Fruit fly (Drosophila melanogaster) whole organism, embryonic: Measurements from ENCODE around the gene sphe.

ENCODE experiments used
- Antp ChIP-seq: fragments of 200-800 bp; sonication (Bioruptor generic); optimal IDR thresholded peaks from 3 replicates; lab custom pipeline; 2016; ENCODE audit warnings: missing biosample characterization, missing genetic modification characterization
- Asciz ChIP-seq: fragments of 200-800 bp; sonication (Bioruptor generic); optimal IDR thresholded peaks from 2 replicates; lab custom pipeline; 2017; ENCODE audit warnings: missing biosample characterization, mild to moderate bottlenecking, missing genetic modification characterization, missing genetic modification reagents
- Awh ChIP-seq: fragments of 200-800 bp; sonication (Bioruptor generic); IDR thresholded peaks from 2 replicates; pipeline ENCODE4, ENCODE4 v1.3.6; 2022; ENCODE audit warnings: missing biosample characterization, missing genetic modification characterization
- B-H1 ChIP-seq: fragments of 200-800 bp; sonication (Bioruptor generic); IDR thresholded peaks from 3 replicates; pipeline ENCODE4 v1.3.6; 2022; ENCODE audit warnings: missing biosample characterization, missing genetic modification characterization
- CG10654 ChIP-seq: fragments of 200-800 bp; sonication (Bioruptor generic); optimal IDR thresholded peaks from 2 replicates; lab custom pipeline; 2016; ENCODE audit warnings: missing biosample characterization, missing genetic modification characterization
- CG11560 ChIP-seq: fragments of 200-800 bp; sonication (Bioruptor generic); IDR thresholded peaks from 3 replicates; pipeline ENCODE4 v1.3.6; 2022; ENCODE audit warnings: missing biosample characterization, missing genetic modification characterization
- CG11723 ChIP-seq: fragments of 200-800 bp; sonication (Bioruptor generic); optimal IDR thresholded peaks from 2 replicates; lab custom pipeline; 2017; ENCODE audit warnings: missing biosample characterization, mild to moderate bottlenecking, missing genetic modification characterization
- CG12236 ChIP-seq: fragments of 200-800 bp; sonication (Bioruptor generic); optimal IDR thresholded peaks from 2 replicates; lab custom pipeline; 2016; ENCODE audit warnings: missing biosample characterization, missing genetic modification characterization
- CG12659 ChIP-seq: fragments of 200-800 bp; sonication (Bioruptor generic); optimal IDR thresholded peaks from 3 replicates; lab custom pipeline; 2017; ENCODE audit warnings: mild to moderate bottlenecking, missing biosample characterization, missing genetic modification reagents, missing genetic modification characterization
- CG12942 ChIP-seq: fragments of 200-800 bp; sonication (Bioruptor generic); optimal IDR thresholded peaks from 3 replicates; lab custom pipeline; 2016; ENCODE audit warnings: missing biosample characterization, missing genetic modification characterization
- CG13123 ChIP-seq: fragments of 200-800 bp; sonication (Bioruptor generic); optimal IDR thresholded peaks from 2 replicates; lab custom pipeline; 2016; ENCODE audit warnings: missing biosample characterization, missing genetic modification characterization
- CG13424 ChIP-seq: fragments of 200-800 bp; sonication (Bioruptor generic); optimal IDR thresholded peaks from 2 replicates; lab custom pipeline; 2019; ENCODE audit warnings: missing biosample characterization, mild to moderate bottlenecking, missing genetic modification characterization, moderate library complexity
- CG17186 ChIP-seq: fragments of 200-800 bp; sonication (Bioruptor generic); optimal IDR thresholded peaks from 3 replicates; lab custom pipeline; 2017; ENCODE audit warnings: missing biosample characterization, missing genetic modification reagents, missing genetic modification characterization
- CG2889 ChIP-seq: fragments of 200-800 bp; sonication (Bioruptor generic); IDR thresholded peaks from 3 replicates; pipeline ENCODE4 v1.3.6; 2022; ENCODE audit warnings: missing biosample characterization, missing genetic modification characterization
- CG33213 ChIP-seq: fragments of 200-800 bp; sonication (Bioruptor generic); optimal IDR thresholded peaks from 3 replicates; lab custom pipeline; 2016; ENCODE audit warnings: missing biosample characterization, missing genetic modification characterization
- CG3407 ChIP-seq: fragments of 200-800 bp; sonication (Bioruptor generic); optimal IDR thresholded peaks from 2 replicates; lab custom pipeline; 2018; ENCODE audit warnings: missing biosample characterization, mild to moderate bottlenecking, missing genetic modification characterization
- CG5180 ChIP-seq: fragments of 200-800 bp; sonication (Bioruptor generic); optimal IDR thresholded peaks from 3 replicates; lab custom pipeline; 2017; ENCODE audit warnings: missing biosample characterization, missing genetic modification characterization, mild to moderate bottlenecking, moderate library complexity, missing genetic modification reagents
- CG6654 ChIP-seq: fragments of 200-800 bp; sonication (Bioruptor generic); optimal IDR thresholded peaks from 2 replicates; lab custom pipeline; 2017; ENCODE audit warnings: missing biosample characterization, mild to moderate bottlenecking, missing genetic modification characterization
- CG6854 ChIP-seq: fragments of 200-800 bp; sonication (Bioruptor generic); optimal IDR thresholded peaks from 3 replicates; lab custom pipeline; 2017; ENCODE audit warnings: missing biosample characterization, mild to moderate bottlenecking, missing genetic modification characterization
- CG7357 ChIP-seq: fragments of 200-800 bp; sonication (Bioruptor generic); IDR thresholded peaks from 3 replicates; pipeline ENCODE4 v1.3.6; 2022; ENCODE audit warnings: missing biosample characterization, missing genetic modification characterization
- CG7786 ChIP-seq: fragments of 200-800 bp; sonication (Bioruptor generic); optimal IDR thresholded peaks from 2 replicates; lab custom pipeline; 2016; ENCODE audit warnings: missing biosample characterization, missing genetic modification characterization
- CG7839 ChIP-seq: fragments of 200-800 bp; sonication (Bioruptor generic); optimal IDR thresholded peaks from 3 replicates; lab custom pipeline; 2018; ENCODE audit warnings: missing biosample characterization, mild to moderate bottlenecking, missing genetic modification characterization, moderate library complexity
- CG8388 ChIP-seq: fragments of 200-800 bp; sonication (Bioruptor generic); optimal IDR thresholded peaks from 2 replicates; lab custom pipeline; 2019; ENCODE audit warnings: missing biosample characterization, mild to moderate bottlenecking, missing genetic modification characterization, moderate library complexity
- CG8924 ChIP-seq: fragments of 200-800 bp; optimal IDR thresholded peaks from 3 replicates; lab custom pipeline; 2019; ENCODE audit warnings: missing biosample characterization, mild to moderate bottlenecking, missing genetic modification characterization, moderate library complexity
- CG9932 ChIP-seq: fragments of 200-800 bp; sonication (Bioruptor generic); IDR thresholded peaks from 2 replicates; pipeline ENCODE4 v1.3.6; 2022; ENCODE audit warnings: missing biosample characterization, missing genetic modification characterization
- D ChIP-seq, 2 experiments: fragments of 200-800 bp in 1 of 2; fragments of >200 bp in 1 of 2; sonication (Bioruptor generic) in 1 of 2; optimal IDR thresholded peaks; 2 replicates in 1 of 2; 3 replicates in 1 of 2; lab custom pipeline; 2017; ENCODE audit warnings: mild to moderate bottlenecking in 1 of 2, missing biosample characterization in 1 of 2, missing genetic modification characterization in 1 of 2, missing genetic modification reagents in 1 of 2
- H2.0 ChIP-seq: fragments of 200-800 bp; sonication (Bioruptor generic); IDR thresholded peaks from 2 replicates; pipeline ENCODE4 v1.3.6; 2022; ENCODE audit warnings: missing biosample characterization, missing genetic modification characterization
- HLHmδ ChIP-seq: fragments of 200-800 bp; sonication (Bioruptor generic); optimal IDR thresholded peaks from 2 replicates; lab custom pipeline; 2018; ENCODE audit warnings: missing biosample characterization, mild to moderate bottlenecking, missing genetic modification characterization, moderate library complexity
- MESR4 ChIP-seq: fragments of 200-800 bp; sonication (Bioruptor generic); optimal IDR thresholded peaks from 2 replicates; lab custom pipeline; 2018; ENCODE audit warnings: missing biosample characterization, mild to moderate bottlenecking, missing genetic modification characterization, moderate library complexity
- NK7.1 ChIP-seq: fragments of 200-800 bp; sonication (Bioruptor generic); optimal IDR thresholded peaks from 3 replicates; lab custom pipeline; 2016; ENCODE audit warnings: missing biosample characterization, missing genetic modification characterization
- Nf-YA ChIP-seq: fragments of 200-800 bp; sonication (Bioruptor generic); IDR thresholded peaks from 2 replicates; pipeline ENCODE4 v1.3.6; 2022; ENCODE audit warnings: missing biosample characterization, missing genetic modification characterization
- TFAM ChIP-seq: fragments of 200-800 bp; sonication (Bioruptor generic); optimal IDR thresholded peaks from 2 replicates; lab custom pipeline; 2017; ENCODE audit warnings: missing biosample characterization, missing genetic modification characterization, inconsistent platforms
- aop ChIP-seq: fragments of 200-800 bp; sonication (Bioruptor generic); IDR thresholded peaks from 2 replicates; pipeline ENCODE4 v1.3.6; 2022; ENCODE audit warnings: missing biosample characterization, missing genetic modification characterization
- btn ChIP-seq: fragments of 200-800 bp; sonication (Bioruptor generic); optimal IDR thresholded peaks from 2 replicates; lab custom pipeline; 2016; ENCODE audit warnings: missing biosample characterization, missing genetic modification characterization
- crol ChIP-seq: fragments of 200-800 bp; sonication (Bioruptor generic); IDR thresholded peaks from 2 replicates; pipeline ENCODE4 v1.3.6; 2022; ENCODE audit warnings: missing biosample characterization, missing genetic modification characterization
- gfzf ChIP-seq: fragments of 200-800 bp; sonication (Bioruptor generic); optimal IDR thresholded peaks from 2 replicates; lab custom pipeline; 2016; ENCODE audit warnings: missing biosample characterization, mild to moderate bottlenecking, missing genetic modification characterization, moderate library complexity
- gt ChIP-seq: fragments of 200-800 bp; sonication (Bioruptor generic); IDR thresholded peaks from 2 replicates; pipeline ENCODE4 v1.3.6; 2022; ENCODE audit warnings: missing biosample characterization, missing genetic modification characterization
- ham ChIP-seq: fragments of 200-800 bp; sonication (Bioruptor generic); IDR thresholded peaks from 2 replicates; pipeline ENCODE4 v1.3.6; 2022; ENCODE audit warnings: missing biosample characterization, missing genetic modification characterization
- hbn ChIP-seq: fragments of 200-800 bp; sonication (Bioruptor generic); IDR thresholded peaks from 2 replicates; pipeline ENCODE4 v1.3.6; 2022; ENCODE audit warnings: missing biosample characterization, missing genetic modification characterization; ENCODE audit not compliant: partially characterized antibody
- lmd ChIP-seq: fragments of 200-800 bp; sonication (Bioruptor generic); IDR thresholded peaks from 2 replicates; pipeline ENCODE4 v1.3.6; 2022; ENCODE audit warnings: missing biosample characterization, missing genetic modification characterization
- lov ChIP-seq, 2 experiments: fragments of 200-800 bp in 1 of 2; fragments of >200 bp in 1 of 2; sonication (Bioruptor generic) in 1 of 2; IDR thresholded peaks in 1 of 2; optimal IDR thresholded peaks in 1 of 2; 2 replicates in 1 of 2; 3 replicates in 1 of 2; pipeline versions ENCODE4 v1.3.6 to Lab custom; 2017 to 2022; ENCODE audit warnings: missing biosample characterization in 1 of 2, missing genetic modification characterization in 1 of 2
- maf-S ChIP-seq: fragments of 200-800 bp; sonication (Bioruptor generic); optimal IDR thresholded peaks from 2 replicates; lab custom pipeline; 2016; ENCODE audit warnings: missing biosample characterization, missing genetic modification characterization
- nerfin-1 ChIP-seq: fragments of 200-800 bp; sonication (Bioruptor generic); optimal IDR thresholded peaks from 3 replicates; lab custom pipeline; 2019; ENCODE audit warnings: missing biosample characterization, mild to moderate bottlenecking, missing genetic modification characterization, moderate library complexity
- nerfin-2 ChIP-seq: fragments of 200-800 bp; sonication (Bioruptor generic); IDR thresholded peaks from 2 replicates; pipeline ENCODE4 v1.3.6; 2022; ENCODE audit warnings: missing biosample characterization, missing genetic modification characterization; ENCODE audit not compliant: partially characterized antibody
- peb ChIP-seq: fragments of 200-800 bp; sonication (Bioruptor generic); IDR thresholded peaks from 2 replicates; pipeline ENCODE4 v1.3.6; 2022; ENCODE audit warnings: missing biosample characterization, missing genetic modification characterization
- sc ChIP-seq, 3 experiments: fragments of >200 bp in 2 of 3; fragments of 200-800 bp in 1 of 3; sonication (Bioruptor generic) in 1 of 3; optimal IDR thresholded peaks; 2 replicates in 2 of 3; 3 replicates in 1 of 3; lab custom pipeline; 2017; ENCODE audit warnings: mild to moderate bottlenecking in 1 of 3, missing biosample characterization in 1 of 3, missing genetic modification characterization in 1 of 3, missing genetic modification reagents in 1 of 3
- sr ChIP-seq: fragments of 200-800 bp; sonication (Bioruptor generic); IDR thresholded peaks from 3 replicates; pipeline ENCODE4 v1.3.6; 2022; ENCODE audit warnings: missing biosample characterization, missing genetic modification characterization
- trh ChIP-seq: fragments of 200-800 bp; sonication (Bioruptor generic); optimal IDR thresholded peaks from 2 replicates; lab custom pipeline; 2016; ENCODE audit warnings: missing biosample characterization, missing genetic modification characterization
- unc-4 ChIP-seq: fragments of 200-800 bp; sonication (Bioruptor generic); IDR thresholded peaks from 2 replicates; pipeline ENCODE4 v1.3.6; 2022; ENCODE audit warnings: missing biosample characterization, missing genetic modification characterization; ENCODE audit not compliant: partially characterized antibody

The sphe gene

dm6 chrX:16691440-16691839, 10.3 kb downstream of the sphe start (continued):
- TF ChIP-seq CG17186 (GFP tag; lab: Kevin White, UChicago) (peak; percentile 35), HLHmδ (GFP tag; lab: Kevin White, UChicago) (no peak), sc (optimal IDR thresholded peaks at IDR 0.05; lab: Kevin White, UChicago) (no peak), sc (GFP tag; optimal IDR thresholded peaks at IDR 0.05; lab: Kevin White, UChicago) (peak; percentile 81), nerfin-2 (GFP tag; lab: Robert Waterston, UW) (no peak), gt (peak; percentile 24; the same call in 1 of the 2 replicates), CG3407 (GFP tag; lab: Kevin White, UChicago) (peak; percentile 84), CG13123 (GFP tag; lab: Kevin White, UChicago) (peak; percentile 80), CG7357 (GFP tag; lab: Robert Waterston, UW) (peak; percentile 76), aop (GFP tag; lab: Robert Waterston, UW) (peak; percentile 80), CG6854 (GFP tag; lab: Kevin White, UChicago) (peak; percentile 18), CG8924 (tag; lab: Kevin White, UChicago) (peak; percentile 83), MESR4 (GFP tag; lab: Kevin White, UChicago) (peak; percentile 23), TFAM (peak; percentile 66), nerfin-1 (tag; lab: Kevin White, UChicago) (peak; percentile 76), CG11560 (peak; percentile 59; the same call in 2 of the 3 replicates), CG10654 (GFP tag; lab: Kevin White, UChicago) (peak; percentile 84), Antp (peak; percentile 91), D (optimal IDR thresholded peaks at IDR 0.05; lab: Kevin White, UChicago) (no peak), D (GFP tag; optimal IDR thresholded peaks at IDR 0.05; lab: Kevin White, UChicago) (peak; percentile 88), CG5180 (GFP tag; lab: Kevin White, UChicago) (peak; percentile 72), CG33213 (GFP tag; lab: Kevin White, UChicago) (peak; percentile 79), lov (optimal IDR thresholded peaks at IDR 0.05; lab: Kevin White, UChicago) (no peak), lov (GFP tag; IDR thresholded peaks at IDR 0.05; lab: Robert Waterston, UW) (peak; percentile 92), btn (GFP tag; lab: Kevin White, UChicago) (peak; percentile 81), CG12236 (peak; percentile 70), crol (peak; percentile 52), B-H1 (GFP tag; lab: Robert Waterston, UW) (peak; percentile 83), gfzf (GFP tag; lab: Kevin White, UChicago) (no peak), Nf-YA (GFP tag; lab: Robert Waterston, UW) (peak; percentile 79), trh (GFP tag; lab: Kevin White, UChicago) (peak; percentile 58), peb (GFP tag; lab: Robert Waterston, UW) (peak; percentile 67), ham (GFP tag; lab: Robert Waterston, UW) (no peak), CG12942 (GFP tag; lab: Kevin White, UChicago) (peak; percentile 83), unc-4 (GFP tag; lab: Robert Waterston, UW) (no peak), CG2889 (GFP tag; lab: Robert Waterston, UW) (peak; percentile 84), Asciz (GFP tag; lab: Kevin White, UChicago) (peak; percentile 82), CG12659 (GFP tag; lab: Kevin White, UChicago) (peak; percentile 76), lmd (peak; percentile 83), CG7839 (peak; percentile 89), hbn (GFP tag; lab: Robert Waterston, UW) (no peak), CG7786 (peak; percentile 81), CG9932 (GFP tag; lab: Robert Waterston, UW) (peak; percentile 48), maf-S (GFP tag; lab: Kevin White, UChicago) (peak; percentile 73), CG11723 (GFP tag; lab: Kevin White, UChicago) (peak; percentile 76), CG6654 (GFP tag; lab: Kevin White, UChicago) (peak; percentile 67), sr (peak; percentile 92), CG13424 (tag; lab: Kevin White, UChicago) (peak; percentile 85), NK7.1 (peak; percentile 51), Awh (GFP tag; lab: Robert Waterston, UW) (peak; percentile 91), CG8388 (GFP tag; lab: Kevin White, UChicago) (peak; percentile 90), H2.0 (peak; percentile 92)
